Fruit fly (Drosophila melanogaster) whole organism, prepupa: ENCODE data around the gene CG42489.

Experiments used
- CG10631 ChIP-seq: fragments of 200-800 bp; sonication (Bioruptor generic); optimal IDR thresholded peaks from 2 replicates; lab custom pipeline; 2016; ENCODE audit warnings: missing biosample characterization, missing genetic modification characterization
- CG10669 ChIP-seq: fragments of 200-800 bp; sonication (Bioruptor generic); optimal IDR thresholded peaks from 3 replicates; lab custom pipeline; 2018; ENCODE audit warnings: missing biosample characterization, mild to moderate bottlenecking, missing genetic modification characterization, moderate library complexity
- CG11294 ChIP-seq: fragments of 200-800 bp; sonication (Bioruptor generic); IDR thresholded peaks from 2 replicates; pipeline ENCODE4 v1.3.6; 2022; ENCODE audit warnings: missing biosample characterization, missing genetic modification characterization
- CG11762 ChIP-seq: fragments of 200-800 bp; sonication (Bioruptor generic); optimal IDR thresholded peaks from 3 replicates; lab custom pipeline; 2016; ENCODE audit warnings: missing biosample characterization, missing genetic modification characterization; ENCODE audit not compliant: insufficient read depth
- CG15336 ChIP-seq: fragments of 200-800 bp; sonication (Bioruptor generic); IDR thresholded peaks from 2 replicates; pipeline ENCODE4 v1.3.6; 2022; ENCODE audit warnings: missing biosample characterization, missing genetic modification characterization
- CG1621 ChIP-seq: fragments of 200-800 bp; sonication (Bioruptor generic); optimal IDR thresholded peaks from 3 replicates; lab custom pipeline; 2018; ENCODE audit warnings: missing biosample characterization, mild to moderate bottlenecking, missing genetic modification characterization
- CG16779 ChIP-seq: fragments of 200-800 bp; sonication (Bioruptor generic); optimal IDR thresholded peaks from 3 replicates; lab custom pipeline; 2017; ENCODE audit warnings: missing biosample characterization, mild to moderate bottlenecking, missing genetic modification characterization
- CG3032 ChIP-seq: fragments of 200-800 bp; optimal IDR thresholded peaks from 2 replicates; lab custom pipeline; 2019; ENCODE audit warnings: missing biosample characterization, mild to moderate bottlenecking, missing genetic modification characterization, moderate library complexity
- CG32006 ChIP-seq: fragments of 200-800 bp; sonication (Bioruptor generic); optimal IDR thresholded peaks from 3 replicates; lab custom pipeline; 2017; ENCODE audit warnings: missing biosample characterization, mild to moderate bottlenecking, missing genetic modification characterization
- CG3919 ChIP-seq: fragments of 200-800 bp; sonication (Bioruptor generic); optimal IDR thresholded peaks from 3 replicates; lab custom pipeline; 2016; ENCODE audit warnings: missing biosample characterization, missing genetic modification characterization
- CG6163 ChIP-seq: fragments of 200-800 bp; sonication (Bioruptor generic); IDR thresholded peaks from 3 replicates; pipeline ENCODE4 v1.3.6; 2022; ENCODE audit warnings: missing biosample characterization, missing genetic modification characterization
- CG6792 ChIP-seq: fragments of 200-800 bp; sonication (Bioruptor generic); optimal IDR thresholded peaks from 3 replicates; lab custom pipeline; 2016; ENCODE audit warnings: missing biosample characterization, missing genetic modification characterization
- CG6854 ChIP-seq: fragments of 200-800 bp; sonication (Bioruptor generic); optimal IDR thresholded peaks from 2 replicates; lab custom pipeline; 2017; ENCODE audit warnings: missing biosample characterization, mild to moderate bottlenecking, missing genetic modification characterization
- CG8119 ChIP-seq: fragments of 200-800 bp; sonication (Bioruptor generic); IDR thresholded peaks from 3 replicates; pipeline ENCODE4 v1.3.6; 2022; ENCODE audit warnings: missing biosample characterization, missing genetic modification characterization
- CG8319 ChIP-seq: fragments of 200-800 bp; sonication (Bioruptor generic); optimal IDR thresholded peaks from 3 replicates; lab custom pipeline; 2016; ENCODE audit warnings: missing biosample characterization, missing genetic modification characterization
- Eip75B ChIP-seq: fragments of 200-800 bp; sonication (Bioruptor generic); optimal IDR thresholded peaks from 3 replicates; lab custom pipeline; 2016; ENCODE audit warnings: missing biosample characterization, missing genetic modification characterization
- Eip78C ChIP-seq: fragments of 200-800 bp; sonication (Bioruptor generic); peaks from one replicate; lab custom pipeline; 2016; ENCODE audit warnings: missing biosample characterization, missing genetic modification characterization
- Eip93F ChIP-seq: fragments of 200-800 bp; sonication (Bioruptor generic); optimal IDR thresholded peaks from 2 replicates; lab custom pipeline; 2016; ENCODE audit warnings: missing biosample characterization, mild to moderate bottlenecking, missing genetic modification characterization
- Ets21C ChIP-seq: fragments of 200-800 bp; sonication (Bioruptor generic); optimal IDR thresholded peaks from 3 replicates; lab custom pipeline; 2016; ENCODE audit warnings: missing biosample characterization, missing genetic modification characterization
- Ets96B ChIP-seq: fragments of 200-800 bp; optimal IDR thresholded peaks from 2 replicates; lab custom pipeline; 2019; ENCODE audit warnings: missing biosample characterization, mild to moderate bottlenecking, missing genetic modification characterization, moderate library complexity
- Gug ChIP-seq: fragments of 200-800 bp; sonication (Bioruptor generic); IDR thresholded peaks from 2 replicates; pipeline ENCODE4 v1.3.6; 2022; ENCODE audit warnings: missing biosample characterization, missing genetic modification characterization
- Hr4 ChIP-seq: fragments of 200-800 bp; sonication (Bioruptor generic); optimal IDR thresholded peaks from 3 replicates; lab custom pipeline; 2016; ENCODE audit warnings: missing biosample characterization, missing genetic modification characterization
- Met ChIP-seq: fragments of 200-800 bp; sonication (Bioruptor generic); optimal IDR thresholded peaks from 3 replicates; lab custom pipeline; 2016; ENCODE audit warnings: missing biosample characterization, missing genetic modification characterization
- OdsH ChIP-seq: fragments of 200-800 bp; sonication (Bioruptor generic); optimal IDR thresholded peaks from 3 replicates; lab custom pipeline; 2016; ENCODE audit warnings: missing biosample characterization, missing genetic modification characterization
- Smox ChIP-seq: fragments of 200-800 bp; sonication (Bioruptor generic); optimal IDR thresholded peaks from 3 replicates; lab custom pipeline; 2016; ENCODE audit warnings: missing biosample characterization, missing genetic modification characterization
- Sox102F ChIP-seq: fragments of 200-800 bp; sonication (Bioruptor generic); optimal IDR thresholded peaks from 2 replicates; lab custom pipeline; 2016; ENCODE audit warnings: missing biosample characterization, mild to moderate bottlenecking, missing genetic modification characterization
- Sox14 ChIP-seq: fragments of 200-800 bp; sonication (Bioruptor generic); optimal IDR thresholded peaks from 3 replicates; lab custom pipeline; 2016; ENCODE audit warnings: missing biosample characterization, missing genetic modification characterization
- achi ChIP-seq: fragments of 200-800 bp; sonication (Bioruptor generic); optimal IDR thresholded peaks from 3 replicates; lab custom pipeline; 2016; ENCODE audit warnings: missing biosample characterization, missing genetic modification characterization
- cyc ChIP-seq: fragments of 200-800 bp; sonication (Bioruptor generic); optimal IDR thresholded peaks from 3 replicates; lab custom pipeline; 2016; ENCODE audit warnings: missing biosample characterization, missing genetic modification characterization
- dsx ChIP-seq: fragments of 200-800 bp; optimal IDR thresholded peaks from 3 replicates; lab custom pipeline; 2019; ENCODE audit warnings: missing biosample characterization, mild to moderate bottlenecking, missing genetic modification characterization, moderate library complexity; ENCODE audit not compliant: poor library complexity, severe bottlenecking
- esn ChIP-seq: fragments of 200-800 bp; sonication (Bioruptor generic); optimal IDR thresholded peaks from 2 replicates; lab custom pipeline; 2016; ENCODE audit warnings: missing biosample characterization, mild to moderate bottlenecking, missing genetic modification characterization, moderate library complexity
- fd59A ChIP-seq: fragments of 200-800 bp; sonication (Bioruptor generic); optimal IDR thresholded peaks from 2 replicates; lab custom pipeline; 2017; ENCODE audit warnings: missing biosample characterization, mild to moderate bottlenecking, missing genetic modification characterization, missing genetic modification reagents
- fd85E ChIP-seq: fragments of 200-800 bp; sonication (Bioruptor generic); optimal IDR thresholded peaks from 3 replicates; lab custom pipeline; 2016; ENCODE audit warnings: missing biosample characterization, missing genetic modification characterization
- net ChIP-seq: fragments of 200-800 bp; sonication (Bioruptor generic); optimal IDR thresholded peaks from 3 replicates; lab custom pipeline; 2016; ENCODE audit warnings: missing biosample characterization, missing genetic modification characterization
- pdm3 ChIP-seq: fragments of 200-800 bp; sonication (Bioruptor generic); optimal IDR thresholded peaks from 3 replicates; lab custom pipeline; 2016; ENCODE audit warnings: missing biosample characterization, missing genetic modification characterization
- spab ChIP-seq: fragments of 200-800 bp; sonication (Bioruptor generic); optimal IDR thresholded peaks from 2 replicates; lab custom pipeline; 2017; ENCODE audit warnings: missing biosample characterization, mild to moderate bottlenecking, missing genetic modification characterization, missing genetic modification reagents
- ss ChIP-seq, 2 experiments: fragments of 200-800 bp; sonication (Bioruptor generic); optimal IDR thresholded peaks; 2 replicates in 1 of 2; 3 replicates in 1 of 2; lab custom pipeline; 2017 to 2018; ENCODE audit warnings: mild to moderate bottlenecking in 2 of 2, missing biosample characterization in 2 of 2, missing genetic modification characterization in 2 of 2, moderate library complexity in 1 of 2
- svp ChIP-seq: fragments of 200-800 bp; sonication (Bioruptor generic); peaks from one replicate; lab custom pipeline; 2016; ENCODE audit warnings: missing biosample characterization, missing genetic modification characterization
- topi ChIP-seq: fragments of 200-800 bp; sonication (Bioruptor generic); optimal IDR thresholded peaks from 3 replicates; lab custom pipeline; 2016; ENCODE audit warnings: missing biosample characterization, missing genetic modification characterization
- vri ChIP-seq: fragments of 200-800 bp; sonication (Bioruptor generic); optimal IDR thresholded peaks from 3 replicates; lab custom pipeline; 2016; ENCODE audit warnings: missing biosample characterization, mild to moderate bottlenecking, missing genetic modification characterization

CG42489 gene

dm6 chr3R:8676560-8677000 lies 22.0 kb upstream of the CG42489 start, which contains the start of the genes Unc50, CG11755 and CG8043 (continued):
- TF ChIP-seq CG8319, result peak; percentile 41
- no peak; the same call in 1 of the 2 replicates for TF ChIP-seq CG15336 (GFP tag; lab: Robert Waterston, UW)
- peak; percentile 77 for TF ChIP-seq CG10631
- peak; percentile 76 for TF ChIP-seq Ets21C (GFP tag; lab: Kevin White, UChicago)
- TF ChIP-seq CG1621, result no peak
- TF ChIP-seq achi (GFP tag; lab: Kevin White, UChicago), result peak; percentile 98
- TF ChIP-seq topi, result peak; percentile 82
- TF ChIP-seq dsx (GFP tag; lab: Kevin White, UChicago), result no peak
- TF ChIP-seq CG8119, result peak; percentile 51; the same call in 1 of the 3 replicates
- peak; percentile 67 for TF ChIP-seq CG6163 (GFP tag; lab: Robert Waterston, UW)
- TF ChIP-seq CG32006 (GFP tag; lab: Kevin White, UChicago), result peak; percentile 68
- TF ChIP-seq Gug (GFP tag; lab: Robert Waterston, UW), result peak; percentile 60; the same call in 1 of the 2 replicates

dm6 chr3R:8673803-8674234 lies 19.3 kb upstream of the CG42489 start, which contains the start of gene mRpL19:
TSS of gene mRpL19 (plus strand) at chr3R:8674109.
- TF ChIP-seq svp (GFP tag; lab: Kevin White, UChicago) (no peak), CG3032 (tag; lab: Kevin White, UChicago) (peak; percentile 46), CG11762 (GFP tag; lab: Kevin White, UChicago) (no peak), dsx (GFP tag; lab: Kevin White, UChicago) (no peak), esn (GFP tag; lab: Kevin White, UChicago) (peak; percentile 31), Hr4 (GFP tag; lab: Kevin White, UChicago) (peak; percentile 9), fd85E (GFP tag; lab: Kevin White, UChicago) (no peak), CG6792 (GFP tag; lab: Kevin White, UChicago) (no peak), cyc (GFP tag; lab: Kevin White, UChicago) (no peak), CG6854 (GFP tag; lab: Kevin White, UChicago) (no peak), net (GFP tag; lab: Kevin White, UChicago) (no peak), OdsH (GFP tag; lab: Kevin White, UChicago) (peak; percentile 13), Gug (GFP tag; lab: Robert Waterston, UW) (no peak), CG11294 (GFP tag; lab: Robert Waterston, UW) (no peak), CG8119 (no peak), Sox102F (GFP tag; lab: Kevin White, UChicago) (peak; percentile 1), Ets96B (peak; percentile 30), vri (no peak), CG15336 (GFP tag; lab: Robert Waterston, UW) (peak; percentile 10; the same call in 1 of the 2 replicates), pdm3 (GFP tag; lab: Kevin White, UChicago) (no peak), Sox14 (GFP tag; lab: Kevin White, UChicago) (peak; percentile 9), spab (GFP tag; lab: Kevin White, UChicago) (no peak), CG3919 (GFP tag; lab: Kevin White, UChicago) (no peak), topi (no peak), CG32006 (GFP tag; lab: Kevin White, UChicago) (no peak), Smox (GFP tag; lab: Kevin White, UChicago) (peak; percentile 30), CG10669 (no peak), Eip75B (GFP tag; lab: Kevin White, UChicago) (peak; percentile 1), CG8319 (no peak), Eip93F (no peak), Met (GFP tag; lab: Kevin White, UChicago) (peak; percentile 6), Eip78C (GFP tag; lab: Kevin White, UChicago) (peak; percentile 85), CG16779 (tag; lab: Kevin White, UChicago) (no peak), fd59A (GFP tag; lab: Kevin White, UChicago) (no peak), ss (GFP tag; optimal IDR thresholded peaks at IDR 0.05; lab: Kevin White, UChicago) (no peak)
